Worm (Caenorhabditis elegans): Measurements from ENCODE around the gene R04A9.3.

Gene R04A9.3

DNA sequence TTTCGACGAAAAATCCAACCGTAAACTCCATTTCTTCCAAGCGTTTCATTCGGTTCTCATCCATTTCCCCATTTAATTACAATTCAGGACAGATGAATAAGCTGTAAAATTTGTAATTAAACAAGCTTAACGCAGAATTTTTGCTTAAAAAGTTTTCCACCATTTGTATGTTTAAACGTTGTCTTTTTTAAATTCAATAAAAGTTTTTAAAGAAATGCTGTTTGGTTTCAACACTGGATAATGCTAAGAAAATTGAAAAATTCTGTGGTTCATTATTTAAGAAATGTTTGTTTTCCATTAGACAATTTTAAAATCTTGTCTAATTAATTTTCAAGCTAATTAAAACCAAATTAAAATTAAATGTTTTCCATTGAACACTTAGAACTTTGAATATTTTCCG, at the start of gene R04A9.3:
Gene R04A9.3, minus strand, starts transcription at position 101 of the 400 bp plus-strand sequence.
- TF ChIP-seq bed-3 (GFP tag; optimal IDR thresholded peaks at IDR 0.05) = no peak
- TF ChIP-seq zip-8 (tag; optimal IDR thresholded peaks at IDR 0.05) = no peak
- TF ChIP-seq lin-13 (tag; optimal IDR thresholded peaks at IDR 0.05) = no peak
- TF ChIP-seq unc-120 (tag; optimal IDR thresholded peaks at IDR 0.05; ENCODE audit: poor library complexity, severe bottlenecking) = no peak
- TF ChIP-seq ztf-11 (tag; optimal IDR thresholded peaks at IDR 0.05) = no peak
- TF ChIP-seq sem-2 (GFP tag; optimal IDR thresholded peaks at IDR 0.05) = no peak
- no peak for TF ChIP-seq M03D4.4 (tag; optimal IDR thresholded peaks at IDR 0.05)

DNA sequence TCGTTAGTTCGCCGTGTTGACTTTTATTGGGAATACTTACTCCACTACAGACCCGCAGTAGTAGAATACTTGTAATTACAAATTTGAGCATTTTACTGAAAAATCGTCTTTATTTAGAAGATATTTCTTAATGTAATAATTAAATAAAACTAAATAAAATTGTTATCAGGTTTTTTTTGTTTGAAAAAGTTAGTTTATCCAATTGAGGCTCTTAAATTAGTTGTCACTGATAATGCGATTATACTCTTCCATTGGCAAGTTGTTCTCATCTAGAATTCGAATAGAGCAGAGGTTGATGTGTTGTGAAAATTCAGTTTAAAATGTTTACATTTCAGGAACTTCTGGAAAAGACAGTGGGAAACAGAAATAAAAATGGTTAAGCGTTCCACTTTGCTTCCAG, 45.1 kb upstream of the R04A9.3 start, which contains the start of gene ZK1193.2:
Gene ZK1193.2, minus strand, starts transcription at position 101 of the 400 bp plus-strand sequence.
- TF ChIP-seq zip-8 (tag; optimal IDR thresholded peaks at IDR 0.05) = no peak
- no peak for TF ChIP-seq mep-1 (tag; optimal IDR thresholded peaks at IDR 0.05)
- no peak for TF ChIP-seq snpc-4 (tag; optimal IDR thresholded peaks at IDR 0.05)
- no peak for TF ChIP-seq pha-4 (tag; optimal IDR thresholded peaks at IDR 0.05)
- no peak for TF ChIP-seq M03D4.4 (tag; optimal IDR thresholded peaks at IDR 0.05)
- TF ChIP-seq tbx-8 (GFP tag; optimal IDR thresholded peaks at IDR 0.05) = no peak
- TF ChIP-seq flh-1 (GFP tag; optimal IDR thresholded peaks at IDR 0.05) = no peak

ce11 chrX:423757-424156, 43.4 kb upstream of the R04A9.3 start:
- no peak for TF ChIP-seq mls-2 (tag; optimal IDR thresholded peaks at IDR 0.05)
- TF ChIP-seq nhr-76 (tag; optimal IDR thresholded peaks at IDR 0.05) = no peak
- TF ChIP-seq cnd-1 (tag; optimal IDR thresholded peaks at IDR 0.05) = no peak
- TF ChIP-seq blmp-1 (tag; optimal IDR thresholded peaks at IDR 0.05) = no peak
- TF ChIP-seq nhr-28 (tag; optimal IDR thresholded peaks at IDR 0.05) = no peak
- no peak for TF ChIP-seq nhr-2 (tag; optimal IDR thresholded peaks at IDR 0.05)
- no peak for TF ChIP-seq unc-120 (tag; optimal IDR thresholded peaks at IDR 0.05; ENCODE audit: poor library complexity, severe bottlenecking)
- no peak for TF ChIP-seq mab-5 (tag; optimal IDR thresholded peaks at IDR 0.05)
- TF ChIP-seq hlh-1 (tag; optimal IDR thresholded peaks at IDR 0.05) = no peak
- no peak for TF ChIP-seq sem-2 (GFP tag; optimal IDR thresholded peaks at IDR 0.05)
- TF ChIP-seq ceh-39 (tag; optimal IDR thresholded peaks at IDR 0.05) = no peak
- TF ChIP-seq bed-3 (GFP tag; optimal IDR thresholded peaks at IDR 0.05) = no peak
- TF ChIP-seq M03D4.4 (tag; optimal IDR thresholded peaks at IDR 0.05) = no peak
- TF ChIP-seq sptf-1 (tag; optimal IDR thresholded peaks at IDR 0.05) = no peak
- no peak for TF ChIP-seq elt-3 (tag; optimal IDR thresholded peaks at IDR 0.05)
- no peak for TF ChIP-seq pha-4 (tag; optimal IDR thresholded peaks at IDR 0.05)

- TF ChIP-seq sptf-1 (tag; optimal IDR thresholded peaks at IDR 0.05) (no peak), lsy-2 (tag; optimal IDR thresholded peaks at IDR 0.05) (no peak), unc-62 (GFP tag; optimal IDR thresholded peaks at IDR 0.05) (no peak), zip-8 (tag; optimal IDR thresholded peaks at IDR 0.05) (no peak), snpc-4 (tag; optimal IDR thresholded peaks at IDR 0.05) (no peak), elt-1 (tag; optimal IDR thresholded peaks at IDR 0.05; ENCODE audit: borderline replicate concordance, insufficient read depth) (no peak), cnd-1 (tag; optimal IDR thresholded peaks at IDR 0.05) (no peak), lin-32 (GFP tag; optimal IDR thresholded peaks at IDR 0.05) (no peak), lin-13 (tag; optimal IDR thresholded peaks at IDR 0.05) (no peak), blmp-1 (tag; optimal IDR thresholded peaks at IDR 0.05) (no peak), nhr-2 (tag; optimal IDR thresholded peaks at IDR 0.05) (no peak), flh-1 (GFP tag; optimal IDR thresholded peaks at IDR 0.05) (no peak), mep-1 (tag; optimal IDR thresholded peaks at IDR 0.05) (no peak), unc-120 (tag; optimal IDR thresholded peaks at IDR 0.05; ENCODE audit: poor library complexity, severe bottlenecking) (no peak), nhr-76 (tag; optimal IDR thresholded peaks at IDR 0.05) (no peak), nhr-12 (tag; optimal IDR thresholded peaks at IDR 0.05) (no peak), nhr-28 (tag; optimal IDR thresholded peaks at IDR 0.05) (no peak), bed-3 (GFP tag; optimal IDR thresholded peaks at IDR 0.05) (no peak), M03D4.4 (tag; optimal IDR thresholded peaks at IDR 0.05) (no peak), nhr-237 (tag; optimal IDR thresholded peaks at IDR 0.05) (no peak)
Observed at ce11 chrX:421785-422657, 41.6 kb upstream of the R04A9.3 start.

DNA sequence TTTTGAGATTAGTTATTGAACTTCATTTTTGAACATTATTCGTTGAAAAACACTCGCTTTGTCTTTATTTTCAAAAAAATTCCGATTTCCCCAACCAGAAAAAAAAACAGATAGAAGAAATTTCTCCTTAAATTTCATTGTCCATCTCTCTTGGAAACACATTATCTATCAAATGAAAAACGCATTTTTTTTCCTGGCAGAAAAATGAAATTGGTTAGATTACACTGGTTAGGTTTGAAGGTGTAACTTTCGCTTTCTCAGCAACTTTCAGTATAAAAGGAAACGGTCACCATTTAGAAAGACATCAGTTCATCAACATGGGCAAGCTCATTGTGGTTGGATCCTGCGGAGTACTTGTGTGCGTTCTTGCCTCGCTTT, 41.0 kb upstream of the R04A9.3 start, which contains the start of gene col-19:
Gene col-19, plus strand, starts transcription at position 301 of the 378 bp plus-strand sequence.
- TF ChIP-seq sem-2 (GFP tag; optimal IDR thresholded peaks at IDR 0.05) (no peak), bed-3 (GFP tag; optimal IDR thresholded peaks at IDR 0.05) (no peak), hlh-1 (tag; optimal IDR thresholded peaks at IDR 0.05) (no peak), unc-62 (GFP tag; optimal IDR thresholded peaks at IDR 0.05) (no peak), mep-1 (tag; optimal IDR thresholded peaks at IDR 0.05) (no peak), ceh-83 (GFP tag; optimal IDR thresholded peaks at IDR 0.05) (no peak), mls-2 (tag; optimal IDR thresholded peaks at IDR 0.05) (no peak), unc-120 (tag; optimal IDR thresholded peaks at IDR 0.05; ENCODE audit: poor library complexity, severe bottlenecking) (no peak), elt-3 (tag; optimal IDR thresholded peaks at IDR 0.05) (no peak), M03D4.4 (tag; optimal IDR thresholded peaks at IDR 0.05) (no peak), mab-5 (tag; optimal IDR thresholded peaks at IDR 0.05) (no peak), ceh-39 (tag; optimal IDR thresholded peaks at IDR 0.05) (no peak), nhr-237 (tag; optimal IDR thresholded peaks at IDR 0.05) (no peak), nhr-12 (tag; optimal IDR thresholded peaks at IDR 0.05) (no peak), sptf-1 (tag; optimal IDR thresholded peaks at IDR 0.05) (no peak), pha-4 (tag; optimal IDR thresholded peaks at IDR 0.05) (no peak), ham-2 (GFP tag; optimal IDR thresholded peaks at IDR 0.05) (no peak), nhr-76 (tag; optimal IDR thresholded peaks at IDR 0.05) (no peak)

Data from whole organism, mixed stage, embryonic.